Fruit fly (Drosophila melanogaster) whole organism, embryonic: ENCODE results near the gene Wsck.

Experiments used
- Asciz ChIP-seq: fragments of 200-800 bp; sonication (Bioruptor generic); optimal IDR thresholded peaks from 2 replicates; lab custom pipeline; 2017; ENCODE audit warnings: missing biosample characterization, mild to moderate bottlenecking, missing genetic modification characterization, missing genetic modification reagents
- Atf-2 ChIP-seq: fragments of 200-800 bp; sonication (Bioruptor generic); optimal IDR thresholded peaks from 2 replicates; lab custom pipeline; 2016; ENCODE audit warnings: missing biosample characterization, missing genetic modification characterization
- BEAF-32 ChIP-seq: fragments of 200-800 bp; sonication (Bioruptor generic); optimal IDR thresholded peaks from 3 replicates; lab custom pipeline; 2017; ENCODE audit warnings: missing biosample characterization, missing genetic modification characterization, mild to moderate bottlenecking, moderate library complexity, missing genetic modification reagents
- BtbVII ChIP-seq: fragments of 200-800 bp; sonication (Bioruptor generic); optimal IDR thresholded peaks from 3 replicates; lab custom pipeline; 2017; ENCODE audit warnings: missing biosample characterization, mild to moderate bottlenecking, missing genetic modification characterization
- CG10209 ChIP-seq: fragments of 200-800 bp; sonication (Bioruptor generic); optimal IDR thresholded peaks from 3 replicates; lab custom pipeline; 2017; ENCODE audit warnings: missing biosample characterization, mild to moderate bottlenecking, missing genetic modification characterization, missing genetic modification reagents
- CG1024 ChIP-seq: fragments of 200-800 bp; sonication (Bioruptor generic); IDR thresholded peaks from 2 replicates; pipeline ENCODE4 v1.3.6; 2022; ENCODE audit warnings: missing biosample characterization, missing genetic modification characterization
- CG10979 ChIP-seq: fragments of 200-800 bp; sonication (Bioruptor generic); optimal IDR thresholded peaks from 2 replicates; lab custom pipeline; 2018; ENCODE audit warnings: missing biosample characterization, mild to moderate bottlenecking, missing genetic modification characterization, moderate library complexity
- CG11560 ChIP-seq: fragments of 200-800 bp; sonication (Bioruptor generic); IDR thresholded peaks from 3 replicates; pipeline ENCODE4 v1.3.6; 2022; ENCODE audit warnings: missing biosample characterization, missing genetic modification characterization
- CG12104 ChIP-seq: fragments of 200-800 bp; sonication (Bioruptor generic); optimal IDR thresholded peaks from 3 replicates; lab custom pipeline; 2016; ENCODE audit warnings: missing biosample characterization, missing genetic modification characterization
- CG12219 ChIP-seq: fragments of 200-800 bp; sonication (Bioruptor generic); optimal IDR thresholded peaks from 3 replicates; lab custom pipeline; 2018; ENCODE audit warnings: missing biosample characterization, mild to moderate bottlenecking, missing genetic modification characterization
- CG12769 ChIP-seq: fragments of 200-800 bp; sonication (Bioruptor generic); optimal IDR thresholded peaks from 2 replicates; lab custom pipeline; 2019; ENCODE audit warnings: missing biosample characterization, mild to moderate bottlenecking, missing genetic modification characterization, moderate library complexity
- CG13296 ChIP-seq: fragments of 200-800 bp; sonication (Bioruptor generic); optimal IDR thresholded peaks from 3 replicates; lab custom pipeline; 2018; ENCODE audit warnings: missing biosample characterization, mild to moderate bottlenecking, missing genetic modification characterization
- CG13624 ChIP-seq: fragments of 200-800 bp; sonication (Bioruptor generic); optimal IDR thresholded peaks from 2 replicates; lab custom pipeline; 2016; ENCODE audit warnings: missing biosample characterization, missing genetic modification characterization
- CG13894 ChIP-seq: fragments of 200-800 bp; sonication (Bioruptor generic); optimal IDR thresholded peaks from 3 replicates; lab custom pipeline; 2018; ENCODE audit warnings: missing biosample characterization, mild to moderate bottlenecking, missing genetic modification characterization, moderate library complexity
- CG18764 ChIP-seq: fragments of 200-800 bp; sonication (Bioruptor generic); optimal IDR thresholded peaks from 3 replicates; lab custom pipeline; 2016; ENCODE audit warnings: missing biosample characterization, missing genetic modification characterization
- CG2202 ChIP-seq: fragments of 200-800 bp; sonication (Bioruptor generic); optimal IDR thresholded peaks from 2 replicates; lab custom pipeline; 2018; ENCODE audit warnings: missing biosample characterization, mild to moderate bottlenecking, missing genetic modification characterization
- CG30431 ChIP-seq: fragments of 200-800 bp; sonication (Bioruptor generic); optimal IDR thresholded peaks from 2 replicates; lab custom pipeline; 2017; ENCODE audit warnings: missing biosample characterization, missing genetic modification characterization
- CG31441 ChIP-seq: fragments of 200-800 bp; sonication (Bioruptor generic); IDR thresholded peaks from 2 replicates; pipeline ENCODE4 v1.3.6; 2022; ENCODE audit warnings: missing biosample characterization, missing genetic modification characterization
- CG4404 ChIP-seq: fragments of 200-800 bp; sonication (Bioruptor generic); IDR thresholded peaks from 2 replicates; pipeline ENCODE4 v1.3.6; 2022; ENCODE audit warnings: missing biosample characterization, missing genetic modification characterization
- CG7372 ChIP-seq: fragments of 200-800 bp; sonication (Bioruptor generic); IDR thresholded peaks from 2 replicates; pipeline ENCODE4 v1.3.6; 2022; ENCODE audit warnings: missing biosample characterization, missing genetic modification characterization
- CG7987 ChIP-seq: fragments of 200-800 bp; sonication (Bioruptor generic); optimal IDR thresholded peaks from 2 replicates; lab custom pipeline; 2018; ENCODE audit warnings: missing biosample characterization, mild to moderate bottlenecking, missing genetic modification characterization, moderate library complexity
- CG9215 ChIP-seq: fragments of 200-800 bp; sonication (Bioruptor generic); IDR thresholded peaks from 2 replicates; pipeline ENCODE4 v1.3.6; 2022; ENCODE audit warnings: missing biosample characterization, missing genetic modification characterization
- Camta ChIP-seq: fragments of 200-800 bp; sonication (Bioruptor generic); optimal IDR thresholded peaks from 2 replicates; lab custom pipeline; 2016; ENCODE audit warnings: missing biosample characterization, missing genetic modification characterization
- CrebB ChIP-seq: fragments of 200-800 bp; sonication (Bioruptor generic); optimal IDR thresholded peaks from 3 replicates; lab custom pipeline; 2018; ENCODE audit warnings: missing biosample characterization, mild to moderate bottlenecking, missing genetic modification characterization
- D ChIP-seq, 2 experiments: fragments of 200-800 bp in 1 of 2; fragments of >200 bp in 1 of 2; sonication (Bioruptor generic) in 1 of 2; optimal IDR thresholded peaks; 2 replicates in 1 of 2; 3 replicates in 1 of 2; lab custom pipeline; 2017; ENCODE audit warnings: mild to moderate bottlenecking in 1 of 2, missing biosample characterization in 1 of 2, missing genetic modification characterization in 1 of 2, missing genetic modification reagents in 1 of 2
- ERR ChIP-seq: fragments of 200-800 bp; sonication (Bioruptor generic); optimal IDR thresholded peaks from 2 replicates; lab custom pipeline; 2016; ENCODE audit warnings: missing biosample characterization, missing genetic modification characterization
- Fer1 ChIP-seq: fragments of 200-800 bp; sonication (Bioruptor generic); optimal IDR thresholded peaks from 2 replicates; lab custom pipeline; 2017; ENCODE audit warnings: missing biosample characterization, mild to moderate bottlenecking, missing genetic modification characterization
- GATAe ChIP-seq: fragments of 200-800 bp; sonication (Bioruptor generic); conservative IDR thresholded peaks from 2 replicates; pipeline ENCODE4 v1.3.6; 2022; ENCODE audit warnings: missing biosample characterization, missing genetic modification characterization
- Hmr ChIP-seq: fragments of 200-800 bp; sonication (Bioruptor generic); optimal IDR thresholded peaks from 3 replicates; lab custom pipeline; 2017; ENCODE audit warnings: mild to moderate bottlenecking, missing biosample characterization, missing genetic modification reagents, missing genetic modification characterization
- NfI ChIP-seq: fragments of 200-800 bp; sonication (Bioruptor generic); optimal IDR thresholded peaks from 3 replicates; lab custom pipeline; 2018; ENCODE audit warnings: missing biosample characterization, mild to moderate bottlenecking, missing genetic modification characterization, moderate library complexity
- Sox100B ChIP-seq: fragments of 200-800 bp; sonication (Bioruptor generic); optimal IDR thresholded peaks from 3 replicates; lab custom pipeline; 2018; ENCODE audit warnings: missing biosample characterization, mild to moderate bottlenecking, missing genetic modification characterization
- ap ChIP-seq: fragments of 200-800 bp; sonication (Bioruptor generic); IDR thresholded peaks from 2 replicates; pipeline ENCODE4 v1.3.6; 2022; ENCODE audit warnings: missing biosample characterization, missing genetic modification characterization
- da ChIP-seq: fragments of 200-800 bp; sonication (Bioruptor generic); optimal IDR thresholded peaks from 2 replicates; lab custom pipeline; 2016; ENCODE audit warnings: missing biosample characterization, missing genetic modification characterization
- dimm ChIP-seq: fragments of 200-800 bp; sonication (Bioruptor generic); IDR thresholded peaks from 2 replicates; pipeline ENCODE4 v1.3.6; 2022; ENCODE audit warnings: missing biosample characterization, missing genetic modification characterization
- dpn ChIP-seq, 2 experiments: fragments of 200-800 bp; sonication (Bioruptor generic); optimal IDR thresholded peaks; 3 replicates each; lab custom pipeline; 2016; ENCODE audit warnings: missing biosample characterization in 2 of 2, missing genetic modification characterization in 2 of 2
- emc ChIP-seq: fragments of 200-800 bp; sonication (Bioruptor generic); optimal IDR thresholded peaks from 2 replicates; lab custom pipeline; 2016; ENCODE audit warnings: missing biosample characterization, missing genetic modification characterization
- esg ChIP-seq: fragments of 200-800 bp; sonication (Bioruptor generic); conservative IDR thresholded peaks from 2 replicates; pipeline ENCODE4 v1.3.6; 2022; ENCODE audit warnings: missing biosample characterization, missing genetic modification characterization
- gem ChIP-seq: fragments of 200-800 bp; sonication (Bioruptor generic); optimal IDR thresholded peaks from 2 replicates; lab custom pipeline; 2019; ENCODE audit warnings: missing biosample characterization, mild to moderate bottlenecking, missing genetic modification characterization, moderate library complexity
- gsb ChIP-seq: fragments of 200-800 bp; sonication (Bioruptor generic); IDR thresholded peaks from 2 replicates; pipeline ENCODE4 v1.3.6; 2022; ENCODE audit warnings: missing biosample characterization, missing genetic modification characterization
- jumu ChIP-seq: fragments of 200-800 bp; sonication (Bioruptor generic); optimal IDR thresholded peaks from 3 replicates; lab custom pipeline; 2016; ENCODE audit warnings: missing biosample characterization, missing genetic modification characterization
- kni ChIP-seq: fragments of 200-800 bp; sonication (Bioruptor generic); optimal IDR thresholded peaks from 3 replicates; lab custom pipeline; 2017; ENCODE audit warnings: mild to moderate bottlenecking, missing biosample characterization, missing genetic modification reagents, missing genetic modification characterization
- lmd ChIP-seq: fragments of 200-800 bp; sonication (Bioruptor generic); IDR thresholded peaks from 2 replicates; pipeline ENCODE4 v1.3.6; 2022; ENCODE audit warnings: missing biosample characterization, missing genetic modification characterization
- mam ChIP-seq: fragments of 200-800 bp; sonication (Bioruptor generic); optimal IDR thresholded peaks from 3 replicates; lab custom pipeline; 2016; ENCODE audit warnings: missing biosample characterization, missing genetic modification characterization
- prd ChIP-seq, 3 experiments: fragments of >200 bp in 2 of 3; fragments of 200-800 bp in 1 of 3; sonication (Bioruptor generic) in 1 of 3; optimal IDR thresholded peaks in 2 of 3; IDR thresholded peaks in 1 of 3; 2 replicates in 2 of 3; 3 replicates in 1 of 3; pipeline versions ENCODE4 v1.3.6 to Lab custom; 2017 to 2022; ENCODE audit warnings: missing biosample characterization in 1 of 3, missing genetic modification characterization in 1 of 3
- psq ChIP-seq: fragments of 200-800 bp; sonication (Bioruptor generic); optimal IDR thresholded peaks from 2 replicates; lab custom pipeline; 2017; ENCODE audit warnings: missing biosample characterization, missing genetic modification characterization
- salm ChIP-seq: fragments of 200-800 bp; sonication (Bioruptor generic); optimal IDR thresholded peaks from 2 replicates; lab custom pipeline; 2018; ENCODE audit warnings: missing biosample characterization, mild to moderate bottlenecking, missing genetic modification characterization
- scrt ChIP-seq: fragments of 200-800 bp; sonication (Bioruptor generic); optimal IDR thresholded peaks from 2 replicates; lab custom pipeline; 2018; ENCODE audit warnings: missing biosample characterization, mild to moderate bottlenecking, missing genetic modification characterization, moderate library complexity
- slou ChIP-seq: fragments of 200-800 bp; sonication (Bioruptor generic); optimal IDR thresholded peaks from 3 replicates; lab custom pipeline; 2016; ENCODE audit warnings: missing biosample characterization, missing genetic modification characterization
- sob ChIP-seq: fragments of 200-800 bp; sonication (Bioruptor generic); IDR thresholded peaks from 2 replicates; pipeline ENCODE4 v1.3.6; 2022; ENCODE audit warnings: missing biosample characterization, missing genetic modification characterization
- sqz ChIP-seq: fragments of 200-800 bp; sonication (Bioruptor generic); optimal IDR thresholded peaks from 3 replicates; lab custom pipeline; 2018; ENCODE audit warnings: missing biosample characterization, mild to moderate bottlenecking, missing genetic modification characterization
- sr ChIP-seq: fragments of 200-800 bp; sonication (Bioruptor generic); IDR thresholded peaks from 3 replicates; pipeline ENCODE4 v1.3.6; 2022; ENCODE audit warnings: missing biosample characterization, missing genetic modification characterization

Wsck gene

dm6 chr3R:24582669-24582995 lies 47.2 kb downstream of the Wsck start, which contains the start of gene REPTOR (continued):
- TF ChIP-seq lmd (GFP tag; lab: Robert Waterston, UW): no peak
- no peak for TF ChIP-seq esg (GFP tag; lab: Robert Waterston, UW)
- TF ChIP-seq CG2202 (tag; lab: Kevin White, UChicago): no peak
- no peak for TF ChIP-seq CG31441 (GFP tag; lab: Robert Waterston, UW)
- peak; percentile 28 for TF ChIP-seq gem (tag; lab: Kevin White, UChicago)
- TF ChIP-seq sqz: no peak
- peak; percentile 100 for TF ChIP-seq psq
- TF ChIP-seq GATAe (GFP tag; lab: Robert Waterston, UW): no peak
- peak; percentile 35 for TF ChIP-seq Asciz (GFP tag; lab: Kevin White, UChicago)
- TF ChIP-seq Atf-2 (GFP tag; lab: Kevin White, UChicago): no peak
- TF ChIP-seq Fer1 (GFP tag; lab: Kevin White, UChicago): peak; percentile 65
- TF ChIP-seq D (optimal IDR thresholded peaks at IDR 0.05; lab: Kevin White, UChicago): no peak
- TF ChIP-seq D (GFP tag; optimal IDR thresholded peaks at IDR 0.05; lab: Kevin White, UChicago): peak; percentile 5
- TF ChIP-seq ap: no peak
- TF ChIP-seq CG1024 (GFP tag; lab: Robert Waterston, UW): no peak
- TF ChIP-seq CG10209 (GFP tag; lab: Kevin White, UChicago): peak; percentile 35
- TF ChIP-seq jumu (GFP tag; lab: Kevin White, UChicago): no peak
- TF ChIP-seq dimm (GFP tag; lab: Robert Waterston, UW): no peak
- TF ChIP-seq da: no peak
- TF ChIP-seq CG12219 (GFP tag; lab: Kevin White, UChicago): peak; percentile 13
- TF ChIP-seq BEAF-32 (GFP tag; lab: Kevin White, UChicago): peak; percentile 25
- no peak for TF ChIP-seq sob
- no peak for TF ChIP-seq CG12769 (tag; lab: Kevin White, UChicago)
- TF ChIP-seq Camta (GFP tag; lab: Kevin White, UChicago): no peak
- TF ChIP-seq Sox100B (GFP tag; lab: Kevin White, UChicago): peak; percentile 26
- peak; percentile 67 for TF ChIP-seq CG7987 (GFP tag; lab: Kevin White, UChicago)
- TF ChIP-seq CG13624 (GFP tag; lab: Kevin White, UChicago): peak; percentile 51
- no peak for TF ChIP-seq sr (GFP tag; lab: Robert Waterston, UW)
- TF ChIP-seq CG12104 (GFP tag; lab: Kevin White, UChicago): no peak
- peak; percentile 23 for TF ChIP-seq CG10979 (tag; lab: Kevin White, UChicago)
- no peak for TF ChIP-seq prd (optimal IDR thresholded peaks at IDR 0.05; lab: Kevin White, UChicago)
- TF ChIP-seq prd (GFP tag; IDR thresholded peaks at IDR 0.05; lab: Robert Waterston, UW): no peak
- no peak for TF ChIP-seq CG7372 (GFP tag; lab: Robert Waterston, UW)
- TF ChIP-seq CG9215 (GFP tag; lab: Robert Waterston, UW): no peak
- TF ChIP-seq CrebB: peak; percentile 54
- TF ChIP-seq ERR (GFP tag; lab: Kevin White, UChicago): no peak
- TF ChIP-seq salm (tag; lab: Kevin White, UChicago): peak; percentile 23
- no peak for TF ChIP-seq emc (GFP tag; lab: Kevin White, UChicago)
- TF ChIP-seq Hmr (GFP tag; lab: Kevin White, UChicago): peak; percentile 68
- no peak for TF ChIP-seq CG4404 (GFP tag; lab: Robert Waterston, UW)
- peak; percentile 56 for TF ChIP-seq NfI
- TF ChIP-seq kni (GFP tag; lab: Kevin White, UChicago): peak; percentile 59
- no peak for TF ChIP-seq CG30431 (GFP tag; lab: Kevin White, UChicago)
- no peak for TF ChIP-seq mam (GFP tag; lab: Kevin White, UChicago)
- TF ChIP-seq dpn (GFP tag; optimal IDR thresholded peaks at IDR 0.05; lab: Kevin White, UChicago): peak; percentile 6 to 12
- peak; percentile 68 for TF ChIP-seq CG13894 (tag; lab: Kevin White, UChicago)
- TF ChIP-seq slou (GFP tag; lab: Kevin White, UChicago): no peak
- peak; percentile 55 for TF ChIP-seq BtbVII (GFP tag; lab: Kevin White, UChicago)
- no peak for TF ChIP-seq CG18764 (GFP tag; lab: Kevin White, UChicago)
- no peak for TF ChIP-seq CG11560 (tag; lab: Robert Waterston, UW)
- peak; percentile 44 for TF ChIP-seq scrt (GFP tag; lab: Kevin White, UChicago)
- peak; percentile 63 for TF ChIP-seq CG13296 (GFP tag; lab: Kevin White, UChicago)
- TF ChIP-seq gsb: no peak
